Worm (Caenorhabditis elegans): ENCODE results near the gene H25K10.2.

DNA sequence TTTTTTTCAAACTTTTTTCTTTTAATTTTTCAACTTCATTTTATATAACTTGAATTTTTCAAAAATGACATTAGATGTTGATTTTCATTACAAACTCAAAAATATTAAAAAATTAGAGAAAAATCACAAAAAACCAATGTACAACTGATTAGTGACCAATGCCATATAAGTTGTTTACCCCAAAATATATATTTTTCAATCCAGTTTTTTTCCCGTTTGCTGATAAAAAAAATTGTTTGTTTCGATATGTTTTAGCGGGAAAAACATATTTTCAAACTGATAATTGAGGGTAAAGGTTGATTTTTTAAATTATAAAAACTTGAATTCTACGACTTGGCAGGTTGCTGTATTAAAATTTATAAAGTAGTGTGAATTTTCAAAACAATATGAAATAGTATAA lies 34.0 kb downstream of the H25K10.2 start:
- no peak for TF ChIP-seq unc-39 (tag; optimal IDR thresholded peaks at IDR 0.05)
- TF ChIP-seq unc-120 (tag; optimal IDR thresholded peaks at IDR 0.05; ENCODE audit: poor library complexity, severe bottlenecking): no peak
- no peak for TF ChIP-seq lsy-2 (tag; optimal IDR thresholded peaks at IDR 0.05)
- no peak for TF ChIP-seq mep-1 (tag; optimal IDR thresholded peaks at IDR 0.05)
- no peak for TF ChIP-seq ceh-83 (GFP tag; optimal IDR thresholded peaks at IDR 0.05)
- TF ChIP-seq unc-62 (GFP tag; optimal IDR thresholded peaks at IDR 0.05): no peak
- no peak for TF ChIP-seq pha-4 (tag; optimal IDR thresholded peaks at IDR 0.05)
- TF ChIP-seq elt-1 (tag; optimal IDR thresholded peaks at IDR 0.05; ENCODE audit: borderline replicate concordance, insufficient read depth): no peak
- no peak for TF ChIP-seq tbx-8 (GFP tag; optimal IDR thresholded peaks at IDR 0.05)
- TF ChIP-seq nhr-76 (tag; optimal IDR thresholded peaks at IDR 0.05): no peak
- TF ChIP-seq nhr-12 (tag; optimal IDR thresholded peaks at IDR 0.05): no peak
- TF ChIP-seq elt-3 (tag; optimal IDR thresholded peaks at IDR 0.05): no peak
- no peak for TF ChIP-seq snpc-4 (tag; optimal IDR thresholded peaks at IDR 0.05)
- TF ChIP-seq ceh-43 (GFP tag; optimal IDR thresholded peaks at IDR 0.05): no peak
